Worm (Caenorhabditis elegans) whole organism, L2 larva: Measurements from ENCODE around the gene ZC132.11.
"Not testable (repeated sequence)": the region's sequence is repeated elsewhere in the genome, so short reads cannot be mapped to it uniquely, and the experiment has no call there.

Experiments used
- R02D3.7 ChIP-seq: fragments of 150-350 bp; optimal IDR thresholded peaks from 2 replicates; lab custom pipeline; 2014; ENCODE audit warnings: missing biosample characterization, missing genetic modification characterization
- aly-2 ChIP-seq: fragments of 150-350 bp; optimal IDR thresholded peaks from 2 replicates; lab custom pipeline; 2014; ENCODE audit warnings: missing biosample characterization, missing genetic modification characterization
- ama-1 ChIP-seq: fragments of 150-350 bp; optimal IDR thresholded peaks from 2 replicates; lab custom pipeline; 2018; ENCODE audit warnings: inconsistent platforms
- lin-11 ChIP-seq: fragments of 150-350 bp; sonication (generic microtip); optimal IDR thresholded peaks from 2 replicates; lab custom pipeline; 2014; ENCODE audit warnings: missing biosample characterization, missing genetic modification characterization, inconsistent platforms, mixed read lengths
- lin-13 ChIP-seq: fragments of 150-350 bp; optimal IDR thresholded peaks from 2 replicates; lab custom pipeline; 2014; ENCODE audit warnings: missing biosample characterization, missing genetic modification reagents, missing genetic modification characterization
- nhr-237 ChIP-seq: fragments of 150-350 bp; optimal IDR thresholded peaks from 2 replicates; lab custom pipeline; 2014; ENCODE audit warnings: missing biosample characterization, missing genetic modification characterization
- nhr-6 ChIP-seq: fragments of 150-350 bp; optimal IDR thresholded peaks from 2 replicates; lab custom pipeline; 2014; ENCODE audit warnings: missing biosample characterization, missing genetic modification characterization

DNA sequence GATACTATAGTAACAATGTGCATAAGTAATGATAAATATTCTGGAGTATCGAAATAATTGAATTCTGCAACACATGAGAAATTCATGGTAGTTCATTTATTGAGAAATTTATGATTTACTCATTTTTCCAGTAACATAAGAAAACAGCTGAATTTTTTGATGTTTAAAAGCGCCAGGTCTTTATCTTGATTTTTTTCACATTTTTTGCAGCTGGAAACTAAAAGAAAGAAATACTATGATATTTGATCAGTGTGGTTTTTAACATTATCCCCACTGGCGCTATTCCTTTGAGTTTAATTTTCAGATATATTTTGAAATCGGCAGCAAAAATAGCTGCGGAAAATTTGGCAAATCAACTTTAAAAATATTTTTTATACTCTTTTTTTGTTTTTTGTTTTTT is 5.1 kb downstream of the ZC132.11 start, which contains the start of gene srh-194:
- not testable (repeated sequence) for TF ChIP-seq aly-2 (tag; lab: Kevin White, UChicago); lin-11 (tag; lab: Kevin White, UChicago); nhr-6 (tag; lab: Kevin White, UChicago); R02D3.7 (tag; lab: Kevin White, UChicago); nhr-237 (tag; lab: Kevin White, UChicago); ama-1 (lab: Kevin White, UChicago); lin-13 (GFP tag; lab: Kevin White, UChicago)
